Worm (Caenorhabditis elegans): ENCODE measurements around the gene sas-5.

ce11 chrV:11650720-11651119, 40.2 kb downstream of the sas-5 start, which contains the start of gene zip-10:
- TF ChIP-seq nhr-28 (tag; optimal IDR thresholded peaks at IDR 0.05), result no peak
- no peak for TF ChIP-seq lsy-2 (tag; optimal IDR thresholded peaks at IDR 0.05)
- no peak for TF ChIP-seq elt-3 (tag; optimal IDR thresholded peaks at IDR 0.05)

All from whole organism, mixed stage, embryonic.